Fruit fly (Drosophila melanogaster) S2 (cell line): ENCODE measurements around the gene DCTN6-p27.

ENCODE experiments used
- CG8478 ChIP-seq: fragments of >200 bp; optimal IDR thresholded peaks from 2 replicates; lab custom pipeline; 2018
- CTCF ChIP-seq, 2 experiments: fragments of >200 bp; optimal IDR thresholded peaks; 2 replicates each; lab custom pipeline; 2018

DNA sequence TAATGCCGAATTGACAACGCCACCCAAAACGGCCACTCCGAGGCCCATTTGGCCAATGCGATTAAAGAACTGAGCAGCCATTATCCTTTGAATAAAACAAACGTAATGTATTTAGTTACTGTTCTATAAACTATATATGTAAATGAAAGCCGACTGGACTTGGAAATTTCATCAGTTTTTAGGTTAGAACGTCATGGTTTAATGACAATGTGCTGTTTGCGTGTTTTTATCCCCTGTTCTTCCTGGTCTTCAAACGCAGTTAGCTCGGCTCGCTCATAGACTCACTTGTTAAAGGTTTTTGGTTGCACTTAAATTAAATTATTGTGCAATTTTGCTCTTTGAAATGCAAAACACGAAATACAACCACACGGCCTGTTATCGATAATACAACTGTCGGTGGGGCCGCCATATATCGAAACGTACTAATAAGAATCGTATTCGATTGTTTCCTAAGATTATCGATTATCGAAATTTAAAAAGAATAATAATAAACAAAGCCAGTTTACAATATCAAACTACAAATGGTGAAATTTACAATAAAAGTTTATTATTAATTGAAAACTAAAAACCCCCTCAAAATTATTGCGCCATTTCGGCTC is 8.6 kb upstream of the DCTN6-p27 start, which contains the start of gene Phb1:
- TF ChIP-seq CG8478 (lab: Kevin White, UChicago) (no peak), CTCF (optimal IDR thresholded peaks at IDR 0.05; lab: Kevin White, UChicago) (no peak)
